Worm (Caenorhabditis elegans): ENCODE data around the gene F42D1.4.

The F42D1.4 gene

ce11 chrX:14813398-14813797 lies 6.4 kb downstream of the F42D1.4 start (continued):
- no peak for TF ChIP-seq unc-30 (tag; optimal IDR thresholded peaks at IDR 0.05)
- TF ChIP-seq nhr-12 (tag; optimal IDR thresholded peaks at IDR 0.05), result no peak
- TF ChIP-seq efl-1 (optimal IDR thresholded peaks at IDR 0.05), result peak; percentile 58 to 62
- TF ChIP-seq efl-1 (GFP tag; optimal IDR thresholded peaks at IDR 0.05 in 1 of 2), result peak; percentile 7 to 93
- peak; percentile 90 for TF ChIP-seq irx-1 (tag; optimal IDR thresholded peaks at IDR 0.05)
- TF ChIP-seq mdl-1 (tag; optimal IDR thresholded peaks at IDR 0.05), result peak in 1 of 2 experiments; percentile 43
- peak; percentile 72 for TF ChIP-seq pax-3 (tag; optimal IDR thresholded peaks at IDR 0.05)
- TF ChIP-seq elt-3 (tag; optimal IDR thresholded peaks at IDR 0.05), result peak in 2 of 6 experiments; percentile 3 to 73
- TF ChIP-seq Y116A8C.19 (tag; optimal IDR thresholded peaks at IDR 0.05; ENCODE audit: borderline replicate concordance), result no peak
- TF ChIP-seq ceh-63 (GFP tag; optimal IDR thresholded peaks at IDR 0.05), result no peak
- TF ChIP-seq lin-15B (tag; optimal IDR thresholded peaks at IDR 0.05), result no peak
- peak; percentile 71 for TF ChIP-seq fkh-8 (tag; optimal IDR thresholded peaks at IDR 0.05)
- peak; percentile 66 for TF ChIP-seq sup-37 (GFP tag; optimal IDR thresholded peaks at IDR 0.05)
- TF ChIP-seq lin-35 (GFP tag; optimal IDR thresholded peaks at IDR 0.05), result peak; percentile 20 to 80
- no peak for TF ChIP-seq efl-3 (GFP tag; optimal IDR thresholded peaks at IDR 0.05)
- peak; percentile 81 for TF ChIP-seq C16A3.4 (tag; optimal IDR thresholded peaks at IDR 0.05)
- peak; percentile 84 for TF ChIP-seq tbx-2 (tag; optimal IDR thresholded peaks at IDR 0.05)
- TF ChIP-seq isw-1 (GFP tag; IDR thresholded peaks at IDR 0.05), result peak; percentile 40
- peak; percentile 87 for TF ChIP-seq ceh-8 (GFP tag; optimal IDR thresholded peaks at IDR 0.05)
- no peak for TF ChIP-seq C34B4.2 (tag; optimal IDR thresholded peaks at IDR 0.05)
- TF ChIP-seq egl-13 (tag; optimal IDR thresholded peaks at IDR 0.05), result peak; percentile 80
- peak; percentile 73 for TF ChIP-seq nhr-85 (tag)
- peak; percentile 64 for TF ChIP-seq nhr-11 (tag; optimal IDR thresholded peaks at IDR 0.05)
- TF ChIP-seq mab-9 (GFP tag; IDR thresholded peaks at IDR 0.05), result peak; percentile 79
- no peak for TF ChIP-seq pqm-1 (tag; optimal IDR thresholded peaks at IDR 0.05)
- TF ChIP-seq grh-1 (GFP tag; IDR thresholded peaks at IDR 0.05), result peak; percentile 52
- peak; percentile 18 for TF ChIP-seq blmp-1 (tag; optimal IDR thresholded peaks at IDR 0.05)
- TF ChIP-seq xbp-1 (tag; optimal IDR thresholded peaks at IDR 0.05), result peak; percentile 77
- no peak for TF ChIP-seq nhr-76 (tag; optimal IDR thresholded peaks at IDR 0.05)
- TF ChIP-seq swsn-7 (tag; optimal IDR thresholded peaks at IDR 0.05), result peak; percentile 79
- peak; percentile 97 for TF ChIP-seq mep-1 (tag; optimal IDR thresholded peaks at IDR 0.05)
- TF ChIP-seq fos-1 (tag; optimal IDR thresholded peaks at IDR 0.05), result peak; percentile 92
- TF ChIP-seq hlh-4 (tag; optimal IDR thresholded peaks at IDR 0.05), result no peak
- TF ChIP-seq fkh-4 (tag; optimal IDR thresholded peaks at IDR 0.05; ENCODE audit: borderline replicate concordance), result peak; percentile 47
- TF ChIP-seq zag-1 (tag; optimal IDR thresholded peaks at IDR 0.05), result no peak
- TF ChIP-seq nhr-28 (tag; optimal IDR thresholded peaks at IDR 0.05), result no peak
- peak in 2 of 3 experiments; percentile 35 to 44 for TF ChIP-seq dpl-1 (GFP tag; optimal IDR thresholded peaks at IDR 0.05)
- TF ChIP-seq nhr-19 (GFP tag; conservative IDR thresholded peaks at IDR 0.05), result peak; percentile 88
- no peak for TF ChIP-seq sptf-1 (tag; optimal IDR thresholded peaks at IDR 0.05)

ce11 chrX:14815412-14815811 lies 8.4 kb downstream of the F42D1.4 start:
- no peak for TF ChIP-seq vab-15 (tag; optimal IDR thresholded peaks at IDR 0.05)
- peak; percentile 20 for TF ChIP-seq elt-2 (tag; optimal IDR thresholded peaks at IDR 0.05)
- peak; percentile 4 for TF ChIP-seq aly-2 (tag; optimal IDR thresholded peaks at IDR 0.05)
- TF ChIP-seq nhr-90 (tag; optimal IDR thresholded peaks at IDR 0.05; ENCODE audit: poor library complexity), result peak; percentile 8
- TF ChIP-seq C16A3.4 (tag; optimal IDR thresholded peaks at IDR 0.05), result no peak
- no peak for TF ChIP-seq grh-1 (GFP tag; IDR thresholded peaks at IDR 0.05)
- no peak for TF ChIP-seq pax-3 (tag; optimal IDR thresholded peaks at IDR 0.05)
- TF ChIP-seq zag-1 (tag; optimal IDR thresholded peaks at IDR 0.05), result no peak
- no peak for TF ChIP-seq fkh-8 (tag; optimal IDR thresholded peaks at IDR 0.05)
- TF ChIP-seq dsc-1 (tag; optimal IDR thresholded peaks at IDR 0.05), result no peak
- no peak for TF ChIP-seq aha-1 (tag; optimal IDR thresholded peaks at IDR 0.05)
- TF ChIP-seq blmp-1 (tag; optimal IDR thresholded peaks at IDR 0.05), result no peak
